Worm (Caenorhabditis elegans): ENCODE data around the gene ZK938.1.
A peak's percentile ranks its signal among the peaks of the same experiment; 100 is the strongest.

ZK938.1 gene

ce11 chrII:9838260-9838935, 9.2 kb downstream of the ZK938.1 start, which contains the start of gene arrd-4:
Gene arrd-4 (minus strand): TSS chrII:9838310.
- TF ChIP-seq tbx-2 (tag; optimal IDR thresholded peaks at IDR 0.05) (no peak), blmp-1 (tag; optimal IDR thresholded peaks at IDR 0.05) (no peak), nhr-11 (tag; optimal IDR thresholded peaks at IDR 0.05) (no peak), mdl-1 (tag; optimal IDR thresholded peaks at IDR 0.05) (no peak), pax-3 (tag; optimal IDR thresholded peaks at IDR 0.05) (peak; percentile 47), nhr-19 (GFP tag; conservative IDR thresholded peaks at IDR 0.05) (no peak), nhr-237 (tag; optimal IDR thresholded peaks at IDR 0.05) (no peak), mef-2 (tag; optimal IDR thresholded peaks at IDR 0.05) (no peak), vab-15 (tag; optimal IDR thresholded peaks at IDR 0.05) (no peak), fkh-10 (GFP tag; optimal IDR thresholded peaks at IDR 0.05) (no peak), swsn-7 (tag; optimal IDR thresholded peaks at IDR 0.05) (peak; percentile 1), ceh-63 (GFP tag; optimal IDR thresholded peaks at IDR 0.05) (no peak), ceh-90 (tag; optimal IDR thresholded peaks at IDR 0.05) (no peak), isw-1 (GFP tag; IDR thresholded peaks at IDR 0.05) (no peak), egl-13 (tag; optimal IDR thresholded peaks at IDR 0.05) (peak; percentile 4), dsc-1 (tag; optimal IDR thresholded peaks at IDR 0.05) (no peak), nhr-84 (tag; optimal IDR thresholded peaks at IDR 0.05) (no peak), lin-35 (GFP tag; optimal IDR thresholded peaks at IDR 0.05) (no peak), nhr-71 (tag; optimal IDR thresholded peaks at IDR 0.05) (no peak), ceh-8 (GFP tag; optimal IDR thresholded peaks at IDR 0.05) (peak; percentile 87), unc-98 (GFP tag; IDR thresholded peaks at IDR 0.05) (no peak), fkh-8 (tag; optimal IDR thresholded peaks at IDR 0.05) (peak; percentile 88)

DNA sequence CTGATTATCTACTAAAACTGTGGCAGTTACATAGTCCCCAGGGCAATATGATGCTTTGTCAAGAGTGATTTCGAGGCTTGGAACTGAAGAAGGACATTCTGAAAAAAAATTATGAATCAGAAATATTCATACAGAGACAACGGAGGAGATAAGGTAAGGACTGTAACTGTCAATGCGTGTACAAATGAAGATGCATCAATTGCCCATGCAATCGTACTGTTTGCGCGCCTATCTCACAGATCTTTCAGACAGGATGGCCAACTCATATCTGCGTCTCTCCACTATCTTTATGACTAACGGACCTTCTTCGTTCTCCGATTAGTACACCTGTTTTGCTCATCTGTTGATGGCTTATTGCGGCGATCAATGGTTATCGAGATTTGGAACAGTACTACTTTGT, 11.1 kb downstream of the ZK938.1 start, which contains the start of gene ZK938.11:
ZK938.11 (minus strand) TSS at position 101 of the 400 bp plus-strand sequence.
- TF ChIP-seq nhr-47 (tag; optimal IDR thresholded peaks at IDR 0.05) (no peak), nhr-84 (tag; optimal IDR thresholded peaks at IDR 0.05) (no peak), ets-5 (GFP tag; IDR thresholded peaks at IDR 0.05) (no peak), hlh-17 (GFP tag; optimal IDR thresholded peaks at IDR 0.05; ENCODE audit: borderline replicate concordance) (no peak), blmp-1 (tag; optimal IDR thresholded peaks at IDR 0.05) (no peak), zip-4 (GFP tag; optimal IDR thresholded peaks at IDR 0.05) (no peak)

DNA sequence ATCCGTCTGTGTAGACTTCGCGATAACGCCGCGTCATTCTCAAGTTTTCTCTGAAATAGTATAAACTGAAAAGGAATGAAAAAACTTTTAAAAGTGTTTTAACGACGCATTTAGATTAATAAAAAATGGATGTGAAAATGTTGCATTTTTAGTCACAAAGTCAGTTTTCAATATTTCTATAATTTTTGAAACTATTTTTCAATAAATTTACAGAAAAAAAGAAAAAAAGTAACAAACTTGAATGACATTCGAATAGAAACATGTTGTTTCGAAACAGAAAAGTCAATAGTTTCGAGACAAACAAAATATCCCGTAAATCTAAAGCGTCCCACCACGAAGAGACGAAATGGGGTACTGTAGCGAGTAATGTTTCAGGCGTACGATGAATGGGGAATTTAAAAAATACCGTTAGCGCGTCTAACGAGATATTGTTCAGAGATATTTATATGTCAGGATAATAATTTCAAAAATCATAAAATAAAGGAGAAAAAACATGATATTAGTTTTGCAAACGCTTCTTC, 12.8 kb downstream of the ZK938.1 start, which contains the start of gene rnh-1.2:
rnh-1.2 (minus strand) TSS at position 51 of the 521 bp plus-strand sequence.
- TF ChIP-seq sup-37 (GFP tag; optimal IDR thresholded peaks at IDR 0.05), result no peak

DNA sequence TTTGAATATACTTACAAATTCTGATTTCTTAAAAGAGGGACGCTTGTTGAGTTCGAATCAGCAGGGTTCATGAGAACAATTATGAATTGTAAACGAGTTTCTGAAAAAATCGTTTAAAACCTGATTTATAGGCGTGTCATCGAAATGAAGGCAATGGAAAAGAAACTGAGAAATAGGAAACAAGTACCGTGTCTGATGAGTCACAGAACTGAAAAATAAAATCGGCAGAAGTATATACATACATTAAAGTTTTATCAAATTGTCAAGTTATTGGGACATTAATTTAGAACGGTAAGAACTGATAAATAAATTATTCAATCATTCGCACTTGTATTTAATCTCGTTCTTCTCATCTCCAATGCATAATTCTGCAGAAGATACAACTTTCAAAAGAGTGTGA, 16.0 kb downstream of the ZK938.1 start, which contains the start of gene chil-9:
chil-9 (minus strand) TSS at position 101 of the 400 bp plus-strand sequence.
- TF ChIP-seq lir-3 (tag; optimal IDR thresholded peaks at IDR 0.05; ENCODE audit: poor library complexity), result no peak
- no peak for TF ChIP-seq nhr-237 (tag; optimal IDR thresholded peaks at IDR 0.05)
- TF ChIP-seq pax-3 (tag; optimal IDR thresholded peaks at IDR 0.05), result no peak
- TF ChIP-seq elt-2 (tag; optimal IDR thresholded peaks at IDR 0.05), result no peak

DNA sequence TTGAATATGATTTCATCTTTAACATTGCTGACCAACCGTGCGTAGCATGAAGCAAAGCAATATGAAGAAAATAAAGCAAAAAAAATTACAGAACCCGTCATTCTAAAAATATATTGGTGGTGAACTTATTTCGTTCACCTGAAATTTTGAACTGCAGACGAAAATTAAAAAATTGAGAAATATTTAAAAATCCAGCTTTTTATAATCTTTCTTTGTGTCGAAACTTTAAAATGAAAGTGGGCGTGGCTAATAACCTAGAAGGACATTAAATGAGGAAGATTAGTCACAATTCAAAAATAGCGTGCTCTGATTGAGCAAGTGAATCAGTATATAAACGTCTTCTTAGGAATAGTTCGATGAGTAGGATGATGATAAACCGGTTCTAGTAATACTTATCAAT, 20.3 kb downstream of the ZK938.1 start, which contains the start of gene old-2:
old-2 (minus strand) TSS at position 101 of the 400 bp plus-strand sequence.
- TF ChIP-seq unc-30 (tag; optimal IDR thresholded peaks at IDR 0.05) (no peak), nhr-85 (tag) (no peak), zip-4 (GFP tag; optimal IDR thresholded peaks at IDR 0.05) (no peak), sptf-1 (tag; optimal IDR thresholded peaks at IDR 0.05) (no peak), jun-1 (tag; optimal IDR thresholded peaks at IDR 0.05) (no peak)
